Worm (Caenorhabditis elegans): ENCODE results near the gene F53G2.13.

The F53G2.13 gene

ce11 chrII:2483507-2483906, at the start of gene F53G2.13:
Gene F53G2.13 (plus strand): TSS chrII:2483807.
- TF ChIP-seq hmbx-1 (tag; optimal IDR thresholded peaks at IDR 0.05) (no peak), ama-1 (optimal IDR thresholded peaks at IDR 0.05) (no peak), ceh-13 (GFP tag; optimal IDR thresholded peaks at IDR 0.05) (no peak), ets-7 (tag; optimal IDR thresholded peaks at IDR 0.05) (no peak), sea-1 (GFP tag; conservative IDR thresholded peaks at IDR 0.05) (no peak), F13C5.2 (tag; optimal IDR thresholded peaks at IDR 0.05) (no peak), tbx-11 (GFP tag; IDR thresholded peaks at IDR 0.05) (no peak), ceh-36 (tag; optimal IDR thresholded peaks at IDR 0.05) (no peak), hnd-1 (tag; optimal IDR thresholded peaks at IDR 0.05) (no peak), aly-1 (tag; optimal IDR thresholded peaks at IDR 0.05) (no peak), scrt-1 (GFP tag; IDR thresholded peaks at IDR 0.05) (no peak), pes-1 (GFP tag; IDR thresholded peaks at IDR 0.05) (no peak)

- TF ChIP-seq F13C5.2 (tag; optimal IDR thresholded peaks at IDR 0.05) (no peak), ets-7 (tag; optimal IDR thresholded peaks at IDR 0.05) (no peak), scrt-1 (GFP tag; IDR thresholded peaks at IDR 0.05) (no peak), hmbx-1 (tag; optimal IDR thresholded peaks at IDR 0.05) (no peak), hmg-4 (GFP tag; optimal IDR thresholded peaks at IDR 0.05) (no peak), flt-1 (GFP tag; IDR thresholded peaks at IDR 0.05) (no peak), ama-1 (optimal IDR thresholded peaks at IDR 0.05) (no peak), B0310.2 (tag; optimal IDR thresholded peaks at IDR 0.05) (no peak), pes-1 (GFP tag; IDR thresholded peaks at IDR 0.05) (no peak), hnd-1 (tag; optimal IDR thresholded peaks at IDR 0.05) (no peak), sea-1 (GFP tag; conservative IDR thresholded peaks at IDR 0.05) (no peak)
Measured at ce11 chrII:2435566-2435965, 48.0 kb upstream of the F53G2.13 start.

ce11 chrII:2436757-2437156, 46.9 kb upstream of the F53G2.13 start:
- TF ChIP-seq ceh-13 (GFP tag; optimal IDR thresholded peaks at IDR 0.05) (no peak), B0310.2 (tag; optimal IDR thresholded peaks at IDR 0.05) (no peak), pes-1 (GFP tag; IDR thresholded peaks at IDR 0.05) (no peak), flt-1 (GFP tag; IDR thresholded peaks at IDR 0.05) (no peak), hnd-1 (tag; optimal IDR thresholded peaks at IDR 0.05) (no peak), ets-7 (tag; optimal IDR thresholded peaks at IDR 0.05) (no peak), tra-4 (tag; optimal IDR thresholded peaks at IDR 0.05) (no peak), hmbx-1 (tag; optimal IDR thresholded peaks at IDR 0.05) (no peak), scrt-1 (GFP tag; IDR thresholded peaks at IDR 0.05) (no peak)

ce11 chrII:2438180-2438579, 45.4 kb upstream of the F53G2.13 start:
- no peak for TF ChIP-seq pes-1 (GFP tag; IDR thresholded peaks at IDR 0.05)
- no peak for TF ChIP-seq sea-1 (GFP tag; conservative IDR thresholded peaks at IDR 0.05)
- no peak for TF ChIP-seq ceh-36 (tag; optimal IDR thresholded peaks at IDR 0.05)
- TF ChIP-seq aly-1 (tag; optimal IDR thresholded peaks at IDR 0.05) = no peak
- TF ChIP-seq F13C5.2 (tag; optimal IDR thresholded peaks at IDR 0.05) = no peak
- TF ChIP-seq hnd-1 (tag; optimal IDR thresholded peaks at IDR 0.05) = no peak
- TF ChIP-seq ets-7 (tag; optimal IDR thresholded peaks at IDR 0.05) = no peak
- TF ChIP-seq tbx-37 (GFP tag; conservative IDR thresholded peaks at IDR 0.05) = no peak
- TF ChIP-seq ama-1 (optimal IDR thresholded peaks at IDR 0.05) = no peak
- TF ChIP-seq ceh-13 (GFP tag; optimal IDR thresholded peaks at IDR 0.05) = no peak
- no peak for TF ChIP-seq scrt-1 (GFP tag; IDR thresholded peaks at IDR 0.05)
- no peak for TF ChIP-seq tbx-11 (GFP tag; IDR thresholded peaks at IDR 0.05)
- no peak for TF ChIP-seq hmg-4 (GFP tag; optimal IDR thresholded peaks at IDR 0.05)
- no peak for TF ChIP-seq flt-1 (GFP tag; IDR thresholded peaks at IDR 0.05)
- TF ChIP-seq hmbx-1 (tag; optimal IDR thresholded peaks at IDR 0.05) = no peak
- no peak for TF ChIP-seq B0310.2 (tag; optimal IDR thresholded peaks at IDR 0.05)
- TF ChIP-seq tra-4 (tag; optimal IDR thresholded peaks at IDR 0.05) = no peak

- TF ChIP-seq ama-1 (optimal IDR thresholded peaks at IDR 0.05) (no peak), ets-7 (tag; optimal IDR thresholded peaks at IDR 0.05) (no peak), tbx-11 (GFP tag; IDR thresholded peaks at IDR 0.05) (no peak), pes-1 (GFP tag; IDR thresholded peaks at IDR 0.05) (no peak), tbx-37 (GFP tag; conservative IDR thresholded peaks at IDR 0.05) (no peak), ceh-13 (GFP tag; optimal IDR thresholded peaks at IDR 0.05) (no peak), ceh-36 (tag; optimal IDR thresholded peaks at IDR 0.05) (no peak), flt-1 (GFP tag; IDR thresholded peaks at IDR 0.05) (no peak), hmg-4 (GFP tag; optimal IDR thresholded peaks at IDR 0.05) (no peak), F13C5.2 (tag; optimal IDR thresholded peaks at IDR 0.05) (no peak)
Measured at ce11 chrII:2438944-2439343, 44.7 kb upstream of the F53G2.13 start.

- TF ChIP-seq tra-4 (tag; optimal IDR thresholded peaks at IDR 0.05) (no peak), hnd-1 (tag; optimal IDR thresholded peaks at IDR 0.05) (no peak), sea-1 (GFP tag; conservative IDR thresholded peaks at IDR 0.05) (no peak), scrt-1 (GFP tag; IDR thresholded peaks at IDR 0.05) (no peak), hmg-4 (GFP tag; optimal IDR thresholded peaks at IDR 0.05) (no peak)
Measured at ce11 chrII:2440312-2440711, 43.3 kb upstream of the F53G2.13 start.

ce11 chrII:2442243-2442642, 41.4 kb upstream of the F53G2.13 start:
- TF ChIP-seq F13C5.2 (tag; optimal IDR thresholded peaks at IDR 0.05) (no peak), tra-4 (tag; optimal IDR thresholded peaks at IDR 0.05) (no peak), ets-7 (tag; optimal IDR thresholded peaks at IDR 0.05) (no peak), tbx-37 (GFP tag; conservative IDR thresholded peaks at IDR 0.05) (no peak), ama-1 (optimal IDR thresholded peaks at IDR 0.05) (no peak), pes-1 (GFP tag; IDR thresholded peaks at IDR 0.05) (no peak), flt-1 (GFP tag; IDR thresholded peaks at IDR 0.05) (no peak), ceh-13 (GFP tag; optimal IDR thresholded peaks at IDR 0.05) (no peak), sea-1 (GFP tag; conservative IDR thresholded peaks at IDR 0.05) (no peak), aly-1 (tag; optimal IDR thresholded peaks at IDR 0.05) (no peak), ceh-36 (tag; optimal IDR thresholded peaks at IDR 0.05) (no peak)

ce11 chrII:2442979-2443378, 40.6 kb upstream of the F53G2.13 start, which contains the start of gene vab-19:
Gene vab-19 (plus strand): TSS chrII:2443279.
- no peak for TF ChIP-seq pes-1 (GFP tag; IDR thresholded peaks at IDR 0.05)
- TF ChIP-seq hmg-4 (GFP tag; optimal IDR thresholded peaks at IDR 0.05) = no peak
- TF ChIP-seq tbx-37 (GFP tag; conservative IDR thresholded peaks at IDR 0.05) = no peak
- TF ChIP-seq sea-1 (GFP tag; conservative IDR thresholded peaks at IDR 0.05) = no peak

Measured in whole organism, early embryonic.